Fruit fly (Drosophila melanogaster): ENCODE data around the gene CG31517.

CG31517 gene

dm6 chr3R:13913586-13913985 is 34.6 kb upstream of the CG31517 start:
- no peak for TF ChIP-seq fd85E (GFP tag; optimal IDR thresholded peaks at IDR 0.05)
- TF ChIP-seq lz (GFP tag; optimal IDR thresholded peaks at IDR 0.05), result no peak
- TF ChIP-seq CG6163 (GFP tag; IDR thresholded peaks at IDR 0.05), result no peak
- no peak for TF ChIP-seq vri (GFP tag; optimal IDR thresholded peaks at IDR 0.05)
- TF ChIP-seq Blimp-1 (GFP tag; optimal IDR thresholded peaks at IDR 0.05), result peak; percentile 80
- no peak for TF ChIP-seq Lpt (GFP tag; optimal IDR thresholded peaks at IDR 0.05)
- TF ChIP-seq Eip93F (GFP tag; optimal IDR thresholded peaks at IDR 0.05), result no peak
- peak; percentile 51 for TF ChIP-seq svp (GFP tag)

- TF ChIP-seq Eip93F (GFP tag; optimal IDR thresholded peaks at IDR 0.05), result no peak
- no peak for TF ChIP-seq CG6276 (GFP tag; optimal IDR thresholded peaks at IDR 0.05)
- TF ChIP-seq CG16779 (tag; optimal IDR thresholded peaks at IDR 0.05), result no peak
- TF ChIP-seq topi (GFP tag; optimal IDR thresholded peaks at IDR 0.05), result peak; percentile 66
- TF ChIP-seq CG7368 (GFP tag; optimal IDR thresholded peaks at IDR 0.05), result no peak
- peak; percentile 50 for TF ChIP-seq Sox102F (GFP tag; optimal IDR thresholded peaks at IDR 0.05)
- TF ChIP-seq CG11294 (GFP tag; IDR thresholded peaks at IDR 0.05), result no peak
- no peak for TF ChIP-seq Eip75B (GFP tag; optimal IDR thresholded peaks at IDR 0.05)
- no peak for TF ChIP-seq Gug (GFP tag; IDR thresholded peaks at IDR 0.05)
- no peak for TF ChIP-seq fkh (GFP tag; optimal IDR thresholded peaks at IDR 0.05)
- TF ChIP-seq eg (GFP tag; IDR thresholded peaks at IDR 0.05), result no peak
- no peak for TF ChIP-seq Sox14 (GFP tag; optimal IDR thresholded peaks at IDR 0.05)
- no peak for TF ChIP-seq CG1621 (tag; optimal IDR thresholded peaks at IDR 0.05)
- no peak for TF ChIP-seq CG11762 (GFP tag; optimal IDR thresholded peaks at IDR 0.05; ENCODE audit: insufficient read depth)
- peak; percentile 59 for TF ChIP-seq esn (GFP tag; optimal IDR thresholded peaks at IDR 0.05)
- peak; percentile 27 for TF ChIP-seq CG34406 (GFP tag; optimal IDR thresholded peaks at IDR 0.05)
- no peak for TF ChIP-seq dsx (GFP tag; optimal IDR thresholded peaks at IDR 0.05; ENCODE audit: poor library complexity, severe bottlenecking)
- peak; percentile 53 for TF ChIP-seq lz (GFP tag; optimal IDR thresholded peaks at IDR 0.05)
- TF ChIP-seq Lpt (GFP tag; optimal IDR thresholded peaks at IDR 0.05), result no peak
- peak; percentile 35 for TF ChIP-seq Ets21C (GFP tag; optimal IDR thresholded peaks at IDR 0.05)
- peak; percentile 70 for TF ChIP-seq Met (GFP tag; optimal IDR thresholded peaks at IDR 0.05)
- TF ChIP-seq CG6792 (GFP tag; optimal IDR thresholded peaks at IDR 0.05), result peak; percentile 24
- TF ChIP-seq CG6854 (GFP tag; optimal IDR thresholded peaks at IDR 0.05), result no peak
- TF ChIP-seq CG31627 (GFP tag; optimal IDR thresholded peaks at IDR 0.05), result peak; percentile 70
- no peak for TF ChIP-seq Hr38 (GFP tag; optimal IDR thresholded peaks at IDR 0.05)
- peak; percentile 39 for TF ChIP-seq vri (GFP tag; optimal IDR thresholded peaks at IDR 0.05)
- no peak for TF ChIP-seq CG10669 (GFP tag; optimal IDR thresholded peaks at IDR 0.05)
- no peak for TF ChIP-seq Hr4 (GFP tag; optimal IDR thresholded peaks at IDR 0.05)
- TF ChIP-seq CG9139 (GFP tag; optimal IDR thresholded peaks at IDR 0.05), result no peak
- peak; percentile 53 for TF ChIP-seq cyc (GFP tag; optimal IDR thresholded peaks at IDR 0.05)
- peak; percentile 16 for TF ChIP-seq achi (GFP tag; optimal IDR thresholded peaks at IDR 0.05)
- no peak for TF ChIP-seq CG6808 (GFP tag; optimal IDR thresholded peaks at IDR 0.05)
- TF ChIP-seq salr (GFP tag; optimal IDR thresholded peaks at IDR 0.05), result no peak
- peak; percentile 90 for TF ChIP-seq svp (GFP tag)
- TF ChIP-seq CG3032 (tag; optimal IDR thresholded peaks at IDR 0.05), result no peak
- peak; percentile 66 for TF ChIP-seq Eip78C (GFP tag)
- no peak for TF ChIP-seq ss (GFP tag; optimal IDR thresholded peaks at IDR 0.05)
- peak; percentile 13 for TF ChIP-seq CG3919 (GFP tag; optimal IDR thresholded peaks at IDR 0.05)
- no peak for TF ChIP-seq fd85E (GFP tag; optimal IDR thresholded peaks at IDR 0.05)
- TF ChIP-seq fd59A (GFP tag; optimal IDR thresholded peaks at IDR 0.05), result no peak
- no peak for TF ChIP-seq dac (GFP tag; optimal IDR thresholded peaks at IDR 0.05)
- TF ChIP-seq Sox15 (GFP tag; optimal IDR thresholded peaks at IDR 0.05), result no peak
- no peak for TF ChIP-seq Ets96B (tag; optimal IDR thresholded peaks at IDR 0.05)
- peak; percentile 17 for TF ChIP-seq acj6 (GFP tag; optimal IDR thresholded peaks at IDR 0.05)
- peak; percentile 26 for TF ChIP-seq CG8632 (GFP tag; optimal IDR thresholded peaks at IDR 0.05)
- TF ChIP-seq CG15336 (GFP tag; IDR thresholded peaks at IDR 0.05), result 0 out of 2 replicates have a peak, but pooled peaks have one; percentile 15
Observed at dm6 chr3R:13914760-13915417, 33.3 kb upstream of the CG31517 start.

All from whole organism, prepupa.